Fruit fly (Drosophila melanogaster): Measurements from ENCODE around the gene Nhe1.

Nhe1 gene

DNA sequence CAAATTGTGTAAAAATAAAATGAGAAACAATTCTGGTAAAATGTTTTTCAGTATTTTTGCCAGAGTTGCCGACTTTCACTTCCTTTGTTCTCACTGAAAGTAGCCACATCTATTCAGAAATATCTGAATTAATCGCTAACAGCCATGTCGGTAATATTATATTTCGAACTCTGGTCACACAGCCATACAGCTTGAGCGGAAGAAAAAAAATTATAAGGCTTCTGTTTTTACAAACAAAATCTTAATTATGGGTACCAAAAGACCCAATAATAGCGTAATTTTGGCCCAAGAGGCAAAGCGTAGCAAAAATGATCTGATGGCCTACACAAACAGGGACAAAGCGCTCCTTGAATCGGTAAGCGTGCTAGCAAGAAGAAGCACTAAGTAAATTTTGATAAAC is 49.5 kb upstream of the Nhe1 start, which contains the start of gene CG3436 (continued):
- TF ChIP-seq CG10366 (GFP tag; IDR thresholded peaks at IDR 0.05) (no peak), Sry-β (GFP tag; optimal IDR thresholded peaks at IDR 0.05) (peak; percentile 66), CG11456 (GFP tag; IDR thresholded peaks at IDR 0.05) (no peak), sna (GFP tag; IDR thresholded peaks at IDR 0.05; ENCODE audit: partially characterized antibody) (no peak), sqz (GFP tag; optimal IDR thresholded peaks at IDR 0.05) (peak; percentile 70), chif (GFP tag; optimal IDR thresholded peaks at IDR 0.05) (no peak), CG14710 (tag; optimal IDR thresholded peaks at IDR 0.05) (peak; percentile 59), exex (tag; optimal IDR thresholded peaks at IDR 0.05) (no peak), HmgZ (tag; optimal IDR thresholded peaks at IDR 0.05) (peak; percentile 55), CG17802 (tag; optimal IDR thresholded peaks at IDR 0.05) (peak; percentile 33), CG13296 (GFP tag; optimal IDR thresholded peaks at IDR 0.05) (peak; percentile 20), CG16863 (GFP tag; optimal IDR thresholded peaks at IDR 0.05) (no peak), p53 (GFP tag; optimal IDR thresholded peaks at IDR 0.05) (peak; percentile 7), Ets65A (GFP tag) (peak; percentile 91), CG2120 (GFP tag; optimal IDR thresholded peaks at IDR 0.05) (peak; percentile 12), Stat92E (GFP tag; optimal IDR thresholded peaks at IDR 0.05) (peak in 1 of 3 experiments; percentile 2), salm (tag; optimal IDR thresholded peaks at IDR 0.05) (no peak), CrebB (tag; optimal IDR thresholded peaks at IDR 0.05) (no peak), CG2129 (GFP tag; IDR thresholded peaks at IDR 0.05; ENCODE audit: partially characterized antibody) (no peak), CG8290 (GFP tag; optimal IDR thresholded peaks at IDR 0.05) (no peak), CG8290 (tag; optimal IDR thresholded peaks at IDR 0.05) (peak in 1 of 2 experiments; percentile 38), CG6791 (GFP tag; IDR thresholded peaks at IDR 0.05; ENCODE audit: partially characterized antibody) (no peak), nmo (GFP tag; optimal IDR thresholded peaks at IDR 0.05) (peak; percentile 56), Nf-YA (GFP tag; IDR thresholded peaks at IDR 0.05) (no peak), cas (GFP tag; IDR thresholded peaks at IDR 0.05) (no peak), BEAF-32 (GFP tag; optimal IDR thresholded peaks at IDR 0.05) (peak; percentile 71), CG17829 (tag; optimal IDR thresholded peaks at IDR 0.05) (peak; percentile 15), CG10267 (tag; optimal IDR thresholded peaks at IDR 0.05) (peak; percentile 31), insv (GFP tag; optimal IDR thresholded peaks at IDR 0.05) (peak in 1 of 2 experiments; percentile 4), hkb (optimal IDR thresholded peaks at IDR 0.05) (peak; percentile 42), hkb (GFP tag; IDR thresholded peaks at IDR 0.05) (no peak), CG2712 (tag; optimal IDR thresholded peaks at IDR 0.05) (peak; percentile 41), lilli (GFP tag; optimal IDR thresholded peaks at IDR 0.05) (peak; percentile 12), maf-S (GFP tag; optimal IDR thresholded peaks at IDR 0.05) (no peak), lbe (GFP tag; optimal IDR thresholded peaks at IDR 0.05) (peak; percentile 11), CG11723 (GFP tag; optimal IDR thresholded peaks at IDR 0.05) (no peak), CG31441 (GFP tag; IDR thresholded peaks at IDR 0.05) (no peak), NC2β (GFP tag; optimal IDR thresholded peaks at IDR 0.05) (peak; percentile 12), org-1 (GFP tag; optimal IDR thresholded peaks at IDR 0.05) (no peak), CG9437 (GFP tag; optimal IDR thresholded peaks at IDR 0.05) (no peak), pan (optimal IDR thresholded peaks at IDR 0.05) (no peak), pan (GFP tag; optimal IDR thresholded peaks at IDR 0.05 in 1 of 2, IDR thresholded peaks at IDR 0.05 in 1 of 2) (no peak), CG17186 (GFP tag; optimal IDR thresholded peaks at IDR 0.05) (no peak), CG14965 (GFP tag; optimal IDR thresholded peaks at IDR 0.05; ENCODE audit: borderline replicate concordance) (no peak), wek (GFP tag; optimal IDR thresholded peaks at IDR 0.05) (no peak), gro (GFP tag; optimal IDR thresholded peaks at IDR 0.05) (peak; percentile 38), stwl (tag; optimal IDR thresholded peaks at IDR 0.05) (peak; percentile 88), caup (GFP tag; optimal IDR thresholded peaks at IDR 0.05; ENCODE audit: severe bottlenecking) (no peak), so (GFP tag; IDR thresholded peaks at IDR 0.05) (no peak), gsb-n (tag; optimal IDR thresholded peaks at IDR 0.05) (no peak), CG30020 (tag; optimal IDR thresholded peaks at IDR 0.05) (peak; percentile 55)

Data from whole organism, embryonic.